Fruit fly (Drosophila melanogaster): ENCODE data around the gene Es2.

The Es2 gene

dm6 chrX:8444883-8445572 lies 16.3 kb upstream of the Es2 start (continued):
- TF ChIP-seq Dip2 (GFP tag; IDR thresholded peaks at IDR 0.05) (no peak), CG34224 (GFP tag; IDR thresholded peaks at IDR 0.05; ENCODE audit: partially characterized antibody) (no peak), CG1832 (GFP tag; optimal IDR thresholded peaks at IDR 0.05) (no peak), CG17612 (GFP tag; IDR thresholded peaks at IDR 0.05) (no peak), CG9932 (GFP tag; IDR thresholded peaks at IDR 0.05) (peak; percentile 40), CG3726 (GFP tag; IDR thresholded peaks at IDR 0.05) (no peak), Sry-δ (GFP tag; optimal IDR thresholded peaks at IDR 0.05) (no peak), Fer3 (tag; optimal IDR thresholded peaks at IDR 0.05) (peak; percentile 21), CG12942 (GFP tag; optimal IDR thresholded peaks at IDR 0.05) (no peak)

dm6 chrX:8447166-8447565 lies 14.1 kb upstream of the Es2 start:
- no peak for TF ChIP-seq CG18262 (tag; optimal IDR thresholded peaks at IDR 0.05)
- TF ChIP-seq Nf-YC (tag; optimal IDR thresholded peaks at IDR 0.05): peak; percentile 50
- peak; percentile 78 for TF ChIP-seq Nf-YB (GFP tag; optimal IDR thresholded peaks at IDR 0.05)

- TF ChIP-seq CG9876 (GFP tag; optimal IDR thresholded peaks at IDR 0.05) (no peak), CTCF (GFP tag; optimal IDR thresholded peaks at IDR 0.05) (peak; percentile 60), CG11723 (GFP tag; optimal IDR thresholded peaks at IDR 0.05) (no peak), amos (GFP tag; IDR thresholded peaks at IDR 0.05; ENCODE audit: partially characterized antibody) (no peak), CG8290 (GFP tag; optimal IDR thresholded peaks at IDR 0.05) (peak; percentile 50), CG8290 (tag; optimal IDR thresholded peaks at IDR 0.05) (no peak), sr (GFP tag; IDR thresholded peaks at IDR 0.05) (peak; percentile 61; the same call in 1 of the 3 replicates), Hr39 (optimal IDR thresholded peaks at IDR 0.05) (peak; percentile 85), oc (tag; optimal IDR thresholded peaks at IDR 0.05) (no peak), CG6791 (GFP tag; IDR thresholded peaks at IDR 0.05; ENCODE audit: partially characterized antibody) (peak; percentile 57; the same call in 2 of the 3 replicates), tx (GFP tag; optimal IDR thresholded peaks at IDR 0.05) (no peak)
Measured at dm6 chrX:8448171-8448570, 13.1 kb upstream of the Es2 start.

- TF ChIP-seq sr (GFP tag; IDR thresholded peaks at IDR 0.05): peak; percentile 43; the same call in 1 of the 3 replicates
- no peak for TF ChIP-seq CG10274 (GFP tag; optimal IDR thresholded peaks at IDR 0.05)
- TF ChIP-seq CG1603 (tag; optimal IDR thresholded peaks at IDR 0.05): no peak
- no peak for TF ChIP-seq pfk (GFP tag; optimal IDR thresholded peaks at IDR 0.05)
- TF ChIP-seq Sin3A (optimal IDR thresholded peaks at IDR 0.05): no peak
- no peak for TF ChIP-seq cato (GFP tag; optimal IDR thresholded peaks at IDR 0.05; ENCODE audit: borderline replicate concordance)
- TF ChIP-seq Dfd (GFP tag; optimal IDR thresholded peaks at IDR 0.05): no peak
- TF ChIP-seq rib (GFP tag; IDR thresholded peaks at IDR 0.05): no peak
- TF ChIP-seq CG18619 (GFP tag; optimal IDR thresholded peaks at IDR 0.05): no peak
- TF ChIP-seq CG4707 (GFP tag; optimal IDR thresholded peaks at IDR 0.05): no peak
- TF ChIP-seq CG18011 (GFP tag; optimal IDR thresholded peaks at IDR 0.05): no peak
- TF ChIP-seq ham (GFP tag; IDR thresholded peaks at IDR 0.05): no peak
- TF ChIP-seq al (GFP tag; IDR thresholded peaks at IDR 0.05): no peak
- TF ChIP-seq chinmo (GFP tag; IDR thresholded peaks at IDR 0.05; ENCODE audit: partially characterized antibody): peak; percentile 70; the same call in 2 of the 4 replicates
- TF ChIP-seq D19A (tag; optimal IDR thresholded peaks at IDR 0.05): peak; percentile 85
- TF ChIP-seq Dref (GFP tag; IDR thresholded peaks at IDR 0.05): no peak
- TF ChIP-seq cad (GFP tag; optimal IDR thresholded peaks at IDR 0.05): no peak
- no peak for TF ChIP-seq CG16813 (GFP tag; IDR thresholded peaks at IDR 0.05; ENCODE audit: partially characterized antibody)
- no peak for TF ChIP-seq Optix (GFP tag; IDR thresholded peaks at IDR 0.05)
- TF ChIP-seq gce (GFP tag; IDR thresholded peaks at IDR 0.05): no peak
- TF ChIP-seq pho (GFP tag; optimal IDR thresholded peaks at IDR 0.05): no peak
- TF ChIP-seq CG6689 (GFP tag; IDR thresholded peaks at IDR 0.05): no peak
- TF ChIP-seq Dek (tag; optimal IDR thresholded peaks at IDR 0.05): no peak
- TF ChIP-seq Nf-YA (GFP tag; IDR thresholded peaks at IDR 0.05): no peak
- TF ChIP-seq Bdp1 (GFP tag; optimal IDR thresholded peaks at IDR 0.05): no peak
Measured at dm6 chrX:8450214-8450904, 10.9 kb upstream of the Es2 start.
